Fruit fly (Drosophila melanogaster) whole organism, embryonic: ENCODE results near the gene IKKepsilon.
A peak's percentile ranks its signal among the peaks of the same experiment; 100 is the strongest.

ENCODE experiments used
- Adf1 ChIP-seq: fragments of 200-800 bp; sonication (Bioruptor generic); IDR thresholded peaks from 2 replicates; pipeline ENCODE4 v1.3.6; 2022; ENCODE audit warnings: missing biosample characterization, missing genetic modification characterization
- Aef1 ChIP-seq: fragments of 200-800 bp; sonication (Bioruptor generic); IDR thresholded peaks from 3 replicates; pipeline ENCODE4 v1.3.6; 2022; ENCODE audit warnings: missing biosample characterization, missing genetic modification characterization
- Awh ChIP-seq: fragments of 200-800 bp; sonication (Bioruptor generic); IDR thresholded peaks from 2 replicates; pipeline ENCODE4, ENCODE4 v1.3.6; 2022; ENCODE audit warnings: missing biosample characterization, missing genetic modification characterization
- CG10959 ChIP-seq: fragments of 200-800 bp; sonication (Bioruptor generic); IDR thresholded peaks from 2 replicates; pipeline ENCODE4 v1.3.6; 2022; ENCODE audit warnings: missing biosample characterization, missing genetic modification characterization
- CG10979 ChIP-seq: fragments of 200-800 bp; sonication (Bioruptor generic); optimal IDR thresholded peaks from 2 replicates; lab custom pipeline; 2018; ENCODE audit warnings: missing biosample characterization, mild to moderate bottlenecking, missing genetic modification characterization, moderate library complexity
- CG11560 ChIP-seq: fragments of 200-800 bp; sonication (Bioruptor generic); IDR thresholded peaks from 3 replicates; pipeline ENCODE4 v1.3.6; 2022; ENCODE audit warnings: missing biosample characterization, missing genetic modification characterization
- CG12744 ChIP-seq: fragments of 200-800 bp; sonication (Bioruptor generic); optimal IDR thresholded peaks from 2 replicates; lab custom pipeline; 2016; ENCODE audit warnings: missing biosample characterization, missing genetic modification characterization
- CG12942 ChIP-seq: fragments of 200-800 bp; sonication (Bioruptor generic); optimal IDR thresholded peaks from 3 replicates; lab custom pipeline; 2016; ENCODE audit warnings: missing biosample characterization, missing genetic modification characterization
- CG13287 ChIP-seq: fragments of 200-800 bp; sonication (Bioruptor generic); IDR thresholded peaks from 2 replicates; pipeline ENCODE4 v1.3.6; 2022; ENCODE audit warnings: missing biosample characterization, missing genetic modification characterization; ENCODE audit not compliant: partially characterized antibody
- CG13424 ChIP-seq: fragments of 200-800 bp; sonication (Bioruptor generic); optimal IDR thresholded peaks from 2 replicates; lab custom pipeline; 2019; ENCODE audit warnings: missing biosample characterization, mild to moderate bottlenecking, missing genetic modification characterization, moderate library complexity
- CG14014 ChIP-seq: fragments of 200-800 bp; sonication (Bioruptor generic); IDR thresholded peaks from 2 replicates; pipeline ENCODE4 v1.3.6; 2022; ENCODE audit warnings: missing biosample characterization, missing genetic modification characterization
- CG14860 ChIP-seq: fragments of 200-800 bp; sonication (Bioruptor generic); IDR thresholded peaks from 3 replicates; pipeline ENCODE4 v1.3.6; 2022; ENCODE audit warnings: missing biosample characterization, missing genetic modification characterization; ENCODE audit not compliant: partially characterized antibody
- CG15073 ChIP-seq: fragments of 200-800 bp; sonication (Bioruptor generic); optimal IDR thresholded peaks from 2 replicates; lab custom pipeline; 2016; ENCODE audit warnings: missing biosample characterization, missing genetic modification characterization
- CG16779 ChIP-seq: fragments of 200-800 bp; sonication (Bioruptor generic); IDR thresholded peaks from 2 replicates; pipeline ENCODE4 v1.3.6; 2022; ENCODE audit warnings: missing biosample characterization, missing genetic modification characterization
- CG17186 ChIP-seq: fragments of 200-800 bp; sonication (Bioruptor generic); optimal IDR thresholded peaks from 3 replicates; lab custom pipeline; 2017; ENCODE audit warnings: missing biosample characterization, missing genetic modification reagents, missing genetic modification characterization
- CG17802 ChIP-seq: fragments of 200-800 bp; sonication (Bioruptor generic); optimal IDR thresholded peaks from 2 replicates; lab custom pipeline; 2018; ENCODE audit warnings: missing biosample characterization, mild to moderate bottlenecking, missing genetic modification characterization, moderate library complexity
- CG18011 ChIP-seq: fragments of 200-800 bp; sonication (Bioruptor generic); optimal IDR thresholded peaks from 2 replicates; lab custom pipeline; 2017; ENCODE audit warnings: missing biosample characterization, missing genetic modification characterization, mild to moderate bottlenecking, moderate library complexity, missing genotype
- CG33557 ChIP-seq: fragments of 200-800 bp; sonication (Bioruptor generic); optimal IDR thresholded peaks from 2 replicates; lab custom pipeline; 2019; ENCODE audit warnings: missing biosample characterization, mild to moderate bottlenecking, missing genetic modification characterization, moderate library complexity
- CG6175 ChIP-seq: fragments of 200-800 bp; sonication (Bioruptor generic); IDR thresholded peaks from 3 replicates; pipeline ENCODE4 v1.3.6; 2022; ENCODE audit warnings: missing biosample characterization, missing genetic modification characterization
- CG8089 ChIP-seq: fragments of 200-800 bp; sonication (Bioruptor generic); optimal IDR thresholded peaks from 3 replicates; lab custom pipeline; 2016; ENCODE audit warnings: missing biosample characterization, missing genetic modification characterization
- CG9727 ChIP-seq: fragments of 200-800 bp; sonication (Bioruptor generic); optimal IDR thresholded peaks from 3 replicates; lab custom pipeline; 2017; ENCODE audit warnings: missing biosample characterization, mild to moderate bottlenecking, missing genetic modification characterization
- Camta ChIP-seq: fragments of 200-800 bp; sonication (Bioruptor generic); optimal IDR thresholded peaks from 2 replicates; lab custom pipeline; 2016; ENCODE audit warnings: missing biosample characterization, missing genetic modification characterization
- Dbx ChIP-seq: fragments of 200-800 bp; sonication (Bioruptor generic); IDR thresholded peaks from 3 replicates; pipeline ENCODE4 v1.3.6; 2022; ENCODE audit warnings: missing biosample characterization, missing genetic modification characterization
- Fer3 ChIP-seq: fragments of 200-800 bp; sonication (Bioruptor generic); optimal IDR thresholded peaks from 2 replicates; lab custom pipeline; 2018; ENCODE audit warnings: missing biosample characterization, mild to moderate bottlenecking, missing genetic modification characterization, moderate library complexity
- GATAe ChIP-seq: fragments of 200-800 bp; sonication (Bioruptor generic); conservative IDR thresholded peaks from 2 replicates; pipeline ENCODE4 v1.3.6; 2022; ENCODE audit warnings: missing biosample characterization, missing genetic modification characterization
- HmgD ChIP-seq: fragments of 200-800 bp; sonication (Bioruptor generic); optimal IDR thresholded peaks from 3 replicates; lab custom pipeline; 2016; ENCODE audit warnings: missing biosample characterization, missing genetic modification characterization
- Hr3 ChIP-seq: fragments of 200-800 bp; sonication (Bioruptor generic); optimal IDR thresholded peaks from 3 replicates; lab custom pipeline; 2016; ENCODE audit warnings: missing biosample characterization, missing genetic modification characterization
- Hr39 ChIP-seq: fragments of >200 bp; optimal IDR thresholded peaks from 2 replicates; lab custom pipeline; 2017
- Lim3 ChIP-seq: fragments of 200-800 bp; sonication (Bioruptor generic); IDR thresholded peaks from 2 replicates; pipeline ENCODE4 v1.3.6; 2022; ENCODE audit warnings: missing biosample characterization, missing genetic modification characterization
- NFAT ChIP-seq: fragments of 200-800 bp; sonication (Bioruptor generic); IDR thresholded peaks from 2 replicates; pipeline ENCODE4 v1.3.6; 2022; ENCODE audit warnings: missing biosample characterization, missing genetic modification characterization
- Scr ChIP-seq: fragments of 200-800 bp; sonication (Bioruptor generic); IDR thresholded peaks from 2 replicates; pipeline ENCODE4 v1.3.6; 2022; ENCODE audit warnings: missing biosample characterization, missing genetic modification characterization; ENCODE audit not compliant: partially characterized antibody
- Stat92E ChIP-seq, 3 experiments: fragments of >200 bp in 2 of 3; fragments of 200-800 bp in 1 of 3; sonication (Bioruptor generic) in 1 of 3; optimal IDR thresholded peaks; 2 replicates each; lab custom pipeline; 2017 to 2019; ENCODE audit warnings: missing biosample characterization in 3 of 3, missing genetic modification characterization in 3 of 3, mild to moderate bottlenecking in 1 of 3, moderate library complexity in 1 of 3
- bcd ChIP-seq: fragments of 200-800 bp; sonication (Bioruptor generic); optimal IDR thresholded peaks from 2 replicates; lab custom pipeline; 2017; ENCODE audit warnings: missing biosample characterization, mild to moderate bottlenecking, missing genetic modification characterization
- bowl ChIP-seq: fragments of 200-800 bp; sonication (Bioruptor generic); IDR thresholded peaks from 2 replicates; pipeline ENCODE4 v1.3.6; 2022; ENCODE audit warnings: missing biosample characterization, missing genetic modification characterization
- btn ChIP-seq: fragments of 200-800 bp; sonication (Bioruptor generic); optimal IDR thresholded peaks from 2 replicates; lab custom pipeline; 2016; ENCODE audit warnings: missing biosample characterization, missing genetic modification characterization
- caup ChIP-seq: fragments of 200-800 bp; sonication (Bioruptor generic); optimal IDR thresholded peaks from 3 replicates; lab custom pipeline; 2017; ENCODE audit warnings: missing biosample characterization, mild to moderate bottlenecking, missing genetic modification characterization, moderate library complexity; ENCODE audit not compliant: severe bottlenecking
- dimm ChIP-seq: fragments of 200-800 bp; sonication (Bioruptor generic); IDR thresholded peaks from 2 replicates; pipeline ENCODE4 v1.3.6; 2022; ENCODE audit warnings: missing biosample characterization, missing genetic modification characterization
- fd96Cb ChIP-seq: fragments of 200-800 bp; sonication (Bioruptor generic); optimal IDR thresholded peaks from 2 replicates; lab custom pipeline; 2018; ENCODE audit warnings: missing biosample characterization, mild to moderate bottlenecking, missing genetic modification characterization, moderate library complexity
- fu2 ChIP-seq: fragments of 200-800 bp; sonication (Bioruptor generic); optimal IDR thresholded peaks from 2 replicates; lab custom pipeline; 2016; ENCODE audit warnings: missing biosample characterization, missing genetic modification characterization
- hkb ChIP-seq, 2 experiments: fragments of 200-800 bp in 1 of 2; fragments of >200 bp in 1 of 2; sonication (Bioruptor generic) in 1 of 2; IDR thresholded peaks in 1 of 2; optimal IDR thresholded peaks in 1 of 2; 2 replicates each; pipeline versions ENCODE4 v1.3.6 to Lab custom; 2017 to 2022; ENCODE audit warnings: missing biosample characterization in 1 of 2, missing genetic modification characterization in 1 of 2
- nmo ChIP-seq: fragments of 200-800 bp; sonication (Bioruptor generic); optimal IDR thresholded peaks from 2 replicates; lab custom pipeline; 2018; ENCODE audit warnings: missing biosample characterization, mild to moderate bottlenecking, missing genetic modification characterization, moderate library complexity
- p53 ChIP-seq: fragments of 200-800 bp; sonication (Bioruptor generic); optimal IDR thresholded peaks from 2 replicates; lab custom pipeline; 2016; ENCODE audit warnings: missing biosample characterization, missing genetic modification characterization
- prd ChIP-seq, 3 experiments: fragments of >200 bp in 2 of 3; fragments of 200-800 bp in 1 of 3; sonication (Bioruptor generic) in 1 of 3; optimal IDR thresholded peaks in 2 of 3; IDR thresholded peaks in 1 of 3; 2 replicates in 2 of 3; 3 replicates in 1 of 3; pipeline versions ENCODE4 v1.3.6 to Lab custom; 2017 to 2022; ENCODE audit warnings: missing biosample characterization in 1 of 3, missing genetic modification characterization in 1 of 3
- rib ChIP-seq: fragments of 200-800 bp; sonication (Bioruptor generic); IDR thresholded peaks from 2 replicates; pipeline ENCODE4 v1.3.6; 2022; ENCODE audit warnings: missing biosample characterization, missing genetic modification characterization
- sd ChIP-seq: fragments of 200-800 bp; sonication (Bioruptor generic); optimal IDR thresholded peaks from 3 replicates; lab custom pipeline; 2018; ENCODE audit warnings: missing biosample characterization, mild to moderate bottlenecking, missing genetic modification characterization, moderate library complexity
- sna ChIP-seq: fragments of 200-800 bp; sonication (Bioruptor generic); IDR thresholded peaks from 2 replicates; pipeline ENCODE4 v1.3.6; 2022; ENCODE audit warnings: missing biosample characterization, missing genetic modification characterization; ENCODE audit not compliant: partially characterized antibody
- usp ChIP-seq: fragments of >200 bp; optimal IDR thresholded peaks from 2 replicates; lab custom pipeline; 2017; ENCODE audit warnings: missing biosample characterization, missing genetic modification characterization
- zen ChIP-seq: fragments of 200-800 bp; sonication (Bioruptor generic); optimal IDR thresholded peaks from 3 replicates; lab custom pipeline; 2018; ENCODE audit warnings: missing biosample characterization, mild to moderate bottlenecking, missing genetic modification characterization, moderate library complexity
- zfh1 ChIP-seq: fragments of 200-800 bp; sonication (Bioruptor generic); IDR thresholded peaks from 3 replicates; pipeline ENCODE4 v1.3.6; 2022; ENCODE audit warnings: missing biosample characterization, missing genetic modification characterization

The IKKepsilon gene

dm6 chr2L:20645394-20645869 is 30.4 kb upstream of the IKKepsilon start, which contains the start of the genes phr6-4 and CG2608 (continued):
- TF ChIP-seq Hr3 (GFP tag; lab: Kevin White, UChicago) (peak; percentile 92), CG10979 (tag; lab: Kevin White, UChicago) (peak; percentile 93), bcd (GFP tag; lab: Kevin White, UChicago) (peak; percentile 92), Awh (GFP tag; lab: Robert Waterston, UW) (peak; percentile 72), CG15073 (GFP tag; lab: Kevin White, UChicago) (peak; percentile 54), CG16779 (GFP tag; lab: Robert Waterston, UW) (no peak), Stat92E (GFP tag; optimal IDR thresholded peaks at IDR 0.05; lab: Kevin White, UChicago) (peak in 1 of 3 experiments; percentile 80), caup (GFP tag; lab: Kevin White, UChicago) (peak; percentile 92), usp (no peak), CG13287 (GFP tag; lab: Robert Waterston, UW) (no peak), CG10959 (GFP tag; lab: Robert Waterston, UW) (peak; percentile 63), HmgD (peak; percentile 60), CG13424 (tag; lab: Kevin White, UChicago) (peak; percentile 95), CG8089 (peak; percentile 72), CG12744 (GFP tag; lab: Kevin White, UChicago) (peak; percentile 66), Camta (GFP tag; lab: Kevin White, UChicago) (peak; percentile 86), Hr39 (lab: Kevin White, UChicago) (no peak), btn (GFP tag; lab: Kevin White, UChicago) (peak; percentile 54), prd (optimal IDR thresholded peaks at IDR 0.05; lab: Kevin White, UChicago) (no peak), prd (GFP tag; IDR thresholded peaks at IDR 0.05; lab: Robert Waterston, UW) (peak; percentile 90), CG9727 (GFP tag; lab: Kevin White, UChicago) (peak; percentile 94), CG17186 (GFP tag; lab: Kevin White, UChicago) (peak; percentile 44), Lim3 (GFP tag; lab: Robert Waterston, UW) (0 out of 2 replicates have a peak, but pooled peaks have one; percentile 43), bowl (GFP tag; lab: Robert Waterston, UW) (peak; percentile 60; the same call in 1 of the 2 replicates), NFAT (GFP tag; lab: Robert Waterston, UW) (peak; percentile 83), CG14014 (GFP tag; lab: Robert Waterston, UW) (peak; percentile 85), CG33557 (GFP tag; lab: Kevin White, UChicago) (peak; percentile 93), Fer3 (tag; lab: Kevin White, UChicago) (peak; percentile 92), dimm (GFP tag; lab: Robert Waterston, UW) (peak; percentile 70), rib (GFP tag; lab: Robert Waterston, UW) (peak; percentile 26; the same call in 1 of the 2 replicates), Aef1 (GFP tag; lab: Robert Waterston, UW) (peak; percentile 82), zen (peak; percentile 80), fd96Cb (tag; lab: Kevin White, UChicago) (peak; percentile 89), p53 (GFP tag; lab: Kevin White, UChicago) (peak; percentile 62), sna (GFP tag; lab: Robert Waterston, UW) (no peak), sd (tag; lab: Kevin White, UChicago) (no peak), CG18011 (GFP tag; lab: Kevin White, UChicago) (peak; percentile 82), Dbx (peak; percentile 90), fu2 (GFP tag; lab: Kevin White, UChicago) (peak; percentile 87), nmo (GFP tag; lab: Kevin White, UChicago) (peak; percentile 97), Adf1 (GFP tag; lab: Robert Waterston, UW) (peak; percentile 56), CG14860 (GFP tag; lab: Robert Waterston, UW) (no peak), hkb (optimal IDR thresholded peaks at IDR 0.05; lab: Kevin White, UChicago) (no peak), hkb (GFP tag; IDR thresholded peaks at IDR 0.05; lab: Robert Waterston, UW) (peak; percentile 91), Scr (no peak), zfh1 (GFP tag; lab: Robert Waterston, UW) (peak; percentile 41; the same call in 1 of the 3 replicates), GATAe (GFP tag; lab: Robert Waterston, UW) (peak; percentile 49), CG12942 (GFP tag; lab: Kevin White, UChicago) (peak; percentile 93), CG11560 (tag; lab: Robert Waterston, UW) (peak; percentile 69; the same call in 2 of the 3 replicates), CG17802 (peak; percentile 69), CG6175 (GFP tag; lab: Robert Waterston, UW) (peak; percentile 68)
